Fruit fly (Drosophila melanogaster): ENCODE results near the gene AlaRS.

AlaRS gene

dm6 chr2L:8374235-8374634 lies 7.3 kb downstream of the AlaRS start, which contains the start of gene Wdr82:
TSS of gene Wdr82 (plus strand) at chr2L:8374461.
- TF ChIP-seq bab1 (GFP tag; optimal IDR thresholded peaks at IDR 0.05) (peak; percentile 56), CG14711 (tag; optimal IDR thresholded peaks at IDR 0.05) (no peak), CG1620 (GFP tag; optimal IDR thresholded peaks at IDR 0.05) (no peak)

DNA sequence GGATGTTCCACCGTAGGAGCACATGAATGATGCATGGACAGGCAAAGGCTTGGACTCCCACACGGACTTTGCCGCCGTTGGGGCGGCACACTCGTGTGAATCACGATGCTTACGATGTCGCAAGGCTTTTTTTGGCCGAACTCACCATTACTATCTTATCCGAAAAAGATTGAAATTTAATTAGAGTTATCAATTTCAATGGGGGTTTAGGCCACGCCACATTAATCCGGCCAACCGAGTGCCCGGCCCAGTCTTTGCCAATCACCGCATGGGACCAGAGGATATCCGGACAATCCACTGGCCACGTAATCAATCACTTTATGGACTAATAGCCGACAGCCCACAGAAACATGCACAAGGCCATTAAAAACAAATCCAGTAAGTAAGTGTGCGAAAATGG lies 9.3 kb downstream of the AlaRS start:
- TF ChIP-seq CG7045 (GFP tag; optimal IDR thresholded peaks at IDR 0.05) (no peak), CG5204 (GFP tag; optimal IDR thresholded peaks at IDR 0.05) (no peak), cic (GFP tag; optimal IDR thresholded peaks at IDR 0.05) (no peak), CG14711 (tag; optimal IDR thresholded peaks at IDR 0.05) (no peak), CG7101 (tag; optimal IDR thresholded peaks at IDR 0.05) (no peak), bab1 (GFP tag; optimal IDR thresholded peaks at IDR 0.05) (no peak), toe (GFP tag; optimal IDR thresholded peaks at IDR 0.05) (no peak), tj (GFP tag; optimal IDR thresholded peaks at IDR 0.05) (no peak), Mnt (GFP tag; optimal IDR thresholded peaks at IDR 0.05) (no peak)

DNA sequence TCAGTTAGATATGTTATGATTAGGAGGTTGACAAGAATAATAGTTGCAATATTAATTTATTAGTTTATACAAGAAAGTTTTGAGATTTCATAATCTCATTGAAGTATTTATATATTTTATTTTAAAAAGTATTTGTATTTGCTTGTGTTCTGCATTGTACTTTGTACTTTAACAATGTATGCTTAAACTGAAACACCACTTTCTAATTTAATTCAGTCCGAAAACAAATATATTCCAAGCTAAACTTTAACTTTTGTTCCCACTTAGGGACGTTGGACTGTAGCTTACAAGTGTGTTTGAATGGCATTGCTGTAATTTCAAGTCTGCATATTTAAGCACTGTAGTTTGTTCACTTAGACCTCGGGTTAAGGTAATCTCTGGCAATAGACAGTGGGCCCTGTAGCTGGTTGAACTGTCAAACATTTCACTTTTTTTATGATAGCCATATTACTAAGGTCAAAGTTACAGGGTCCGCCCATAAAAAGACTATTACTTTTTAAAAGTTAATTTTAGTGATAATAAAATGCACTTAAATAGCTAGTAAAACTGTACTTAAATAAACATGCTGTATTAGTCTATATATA lies 10.1 kb downstream of the AlaRS start:
- TF ChIP-seq Crg-1 (GFP tag; optimal IDR thresholded peaks at IDR 0.05) (no peak), CG12768 (GFP tag; optimal IDR thresholded peaks at IDR 0.05) (peak; percentile 64), CG7101 (tag; optimal IDR thresholded peaks at IDR 0.05) (peak; percentile 17), tj (GFP tag; optimal IDR thresholded peaks at IDR 0.05) (no peak), cnc (optimal IDR thresholded peaks at IDR 0.05) (no peak), CG14711 (tag; optimal IDR thresholded peaks at IDR 0.05) (peak; percentile 29), bab1 (GFP tag; optimal IDR thresholded peaks at IDR 0.05) (peak; percentile 9), toe (GFP tag; optimal IDR thresholded peaks at IDR 0.05) (peak; percentile 22)

DNA sequence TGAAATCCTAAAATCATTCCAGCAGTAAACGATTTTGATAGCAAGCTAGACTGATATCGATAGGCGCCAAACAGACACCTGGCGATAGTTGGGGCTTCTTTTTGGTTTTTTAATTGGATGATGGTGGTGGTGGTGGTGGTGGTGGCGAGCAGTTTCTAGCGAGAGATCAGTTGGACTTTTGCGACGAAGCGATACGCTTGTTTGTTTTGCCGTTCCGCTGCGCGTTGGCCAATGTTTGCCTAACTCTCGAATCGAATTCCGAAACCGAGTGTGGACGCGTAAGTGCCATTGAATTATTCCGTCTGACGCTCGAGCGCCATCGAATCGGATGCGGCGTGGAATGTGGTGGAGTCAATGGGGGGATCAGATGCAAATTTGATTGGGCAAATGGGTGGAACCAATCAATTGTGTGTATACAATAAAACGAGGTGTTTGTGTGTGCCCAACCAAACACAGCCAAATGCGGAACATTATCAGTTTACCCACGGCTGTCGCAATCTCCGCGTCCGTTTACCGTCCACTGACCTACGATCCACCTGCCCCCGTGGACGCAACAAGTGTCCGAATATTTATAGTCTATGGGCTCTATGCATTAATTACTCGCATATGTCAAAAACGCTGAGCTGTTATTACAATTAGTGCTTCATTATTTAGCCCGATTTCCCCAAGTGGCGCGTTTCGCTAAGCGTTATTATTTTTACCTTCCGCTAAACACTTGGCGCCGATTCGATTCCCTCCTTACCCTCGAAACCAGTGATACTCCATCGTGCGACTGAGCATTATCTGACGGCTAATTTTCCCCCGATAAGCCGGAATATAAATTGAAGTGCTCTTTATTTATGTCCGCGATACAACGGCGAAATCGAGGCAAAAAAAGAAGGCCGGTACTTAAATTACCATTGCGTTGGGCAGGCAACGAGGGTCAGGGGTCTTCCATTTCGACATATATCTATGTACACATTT lies 10.9 kb downstream of the AlaRS start, which contains the start of gene CG17292:
CG17292 (plus strand) TSS at position 91 of the 963 bp plus-strand sequence.
- TF ChIP-seq bab1 (GFP tag; optimal IDR thresholded peaks at IDR 0.05) (peak; percentile 88), Clk (GFP tag; optimal IDR thresholded peaks at IDR 0.05) (peak; percentile 42), tj (GFP tag; optimal IDR thresholded peaks at IDR 0.05) (peak; percentile 72), cic (GFP tag; optimal IDR thresholded peaks at IDR 0.05) (peak; percentile 90), ovo (GFP tag; optimal IDR thresholded peaks at IDR 0.05) (peak; percentile 58), pad (GFP tag; optimal IDR thresholded peaks at IDR 0.05) (peak; percentile 52), CG14711 (tag; optimal IDR thresholded peaks at IDR 0.05) (peak; percentile 17), CG5204 (GFP tag; optimal IDR thresholded peaks at IDR 0.05) (no peak), CG11617 (GFP tag; optimal IDR thresholded peaks at IDR 0.05) (peak; percentile 70), CG1620 (GFP tag; optimal IDR thresholded peaks at IDR 0.05) (peak; percentile 49), Mnt (GFP tag; optimal IDR thresholded peaks at IDR 0.05) (peak; percentile 81), cnc (optimal IDR thresholded peaks at IDR 0.05) (no peak), CG33017 (tag; optimal IDR thresholded peaks at IDR 0.05) (peak; percentile 62), CG7101 (tag; optimal IDR thresholded peaks at IDR 0.05) (peak; percentile 65), kay (GFP tag; ENCODE audit: borderline replicate concordance) (no peak), CG12768 (GFP tag; optimal IDR thresholded peaks at IDR 0.05) (peak; percentile 79), Crg-1 (GFP tag; optimal IDR thresholded peaks at IDR 0.05) (peak; percentile 37), CG7045 (GFP tag; optimal IDR thresholded peaks at IDR 0.05) (no peak), toe (GFP tag; optimal IDR thresholded peaks at IDR 0.05) (peak; percentile 62)

dm6 chr2L:8365701-8366643 lies 15.6 kb downstream of the AlaRS start, which contains the start of gene Pp2A-29B:
TSS of gene Pp2A-29B (plus strand) at chr2L:8366038.
- TF ChIP-seq CG12768 (GFP tag; optimal IDR thresholded peaks at IDR 0.05) (no peak), bab1 (GFP tag; optimal IDR thresholded peaks at IDR 0.05) (no peak), tj (GFP tag; optimal IDR thresholded peaks at IDR 0.05) (peak; percentile 34), CG7045 (GFP tag; optimal IDR thresholded peaks at IDR 0.05) (no peak), toe (GFP tag; optimal IDR thresholded peaks at IDR 0.05) (peak; percentile 86), CG1620 (GFP tag; optimal IDR thresholded peaks at IDR 0.05) (peak; percentile 60), kay (GFP tag; ENCODE audit: borderline replicate concordance) (peak; percentile 66), Hr96 (GFP tag; optimal IDR thresholded peaks at IDR 0.05) (peak; percentile 45), CG33017 (tag; optimal IDR thresholded peaks at IDR 0.05) (peak; percentile 25), pad (GFP tag; optimal IDR thresholded peaks at IDR 0.05) (peak; percentile 27), Mnt (GFP tag; optimal IDR thresholded peaks at IDR 0.05) (peak; percentile 45), cic (GFP tag; optimal IDR thresholded peaks at IDR 0.05) (peak; percentile 70), ovo (GFP tag; optimal IDR thresholded peaks at IDR 0.05) (peak; percentile 58), cnc (optimal IDR thresholded peaks at IDR 0.05) (no peak), CG11617 (GFP tag; optimal IDR thresholded peaks at IDR 0.05) (peak; percentile 37), Clk (GFP tag; optimal IDR thresholded peaks at IDR 0.05) (no peak), CG7101 (tag; optimal IDR thresholded peaks at IDR 0.05) (peak; percentile 45), Crg-1 (GFP tag; optimal IDR thresholded peaks at IDR 0.05) (peak; percentile 72), CG5204 (GFP tag; optimal IDR thresholded peaks at IDR 0.05) (no peak), CG14711 (tag; optimal IDR thresholded peaks at IDR 0.05) (peak; percentile 10)
